Fruit fly (Drosophila melanogaster) whole organism, adult: ENCODE measurements around the gene sra.

ENCODE experiments used
- CG11617 ChIP-seq: fragments of 200-800 bp; sonication (Bioruptor generic); optimal IDR thresholded peaks from 2 replicates; lab custom pipeline; 2017; ENCODE audit warnings: mild to moderate bottlenecking, missing biosample characterization, missing genetic modification reagents, missing genetic modification characterization
- CG12768 ChIP-seq: fragments of 200-800 bp; sonication (Bioruptor generic); optimal IDR thresholded peaks from 2 replicates; lab custom pipeline; 2017; ENCODE audit warnings: missing biosample characterization, missing genetic modification characterization, mild to moderate bottlenecking, moderate library complexity, missing genetic modification reagents
- CG14711 ChIP-seq: fragments of 200-800 bp; sonication (Bioruptor generic); optimal IDR thresholded peaks from 2 replicates; lab custom pipeline; 2018; ENCODE audit warnings: missing biosample characterization, mild to moderate bottlenecking, missing genetic modification characterization, moderate library complexity
- CG1620 ChIP-seq: fragments of 200-800 bp; sonication (Bioruptor generic); optimal IDR thresholded peaks from 2 replicates; lab custom pipeline; 2016; ENCODE audit warnings: missing biosample characterization, missing genetic modification characterization
- CG33017 ChIP-seq: fragments of 200-800 bp; sonication (Bioruptor generic); optimal IDR thresholded peaks from 2 replicates; lab custom pipeline; 2018; ENCODE audit warnings: missing biosample characterization, mild to moderate bottlenecking, missing genetic modification characterization, moderate library complexity
- CG5204 ChIP-seq: fragments of 200-800 bp; sonication (Bioruptor generic); optimal IDR thresholded peaks from 2 replicates; lab custom pipeline; 2016; ENCODE audit warnings: missing biosample characterization, missing genetic modification characterization
- CG7045 ChIP-seq: fragments of 200-800 bp; sonication (Bioruptor generic); optimal IDR thresholded peaks from 2 replicates; lab custom pipeline; 2017; ENCODE audit warnings: missing biosample characterization, mild to moderate bottlenecking, missing genetic modification characterization
- CG7101 ChIP-seq: fragments of 200-800 bp; sonication (Bioruptor generic); optimal IDR thresholded peaks from 2 replicates; lab custom pipeline; 2018; ENCODE audit warnings: missing biosample characterization, mild to moderate bottlenecking, missing genetic modification characterization, moderate library complexity
- Clk ChIP-seq: fragments of 200-800 bp; sonication (Bioruptor generic); optimal IDR thresholded peaks from 2 replicates; lab custom pipeline; 2017; ENCODE audit warnings: missing biosample characterization, missing genetic modification characterization
- Crg-1 ChIP-seq: fragments of 200-800 bp; sonication (Bioruptor generic); optimal IDR thresholded peaks from 2 replicates; lab custom pipeline; 2016; ENCODE audit warnings: missing biosample characterization, missing genetic modification characterization
- Hr96 ChIP-seq: fragments of 200-800 bp; sonication (Bioruptor generic); optimal IDR thresholded peaks from 2 replicates; lab custom pipeline; 2016; ENCODE audit warnings: missing biosample characterization, missing genetic modification characterization
- Mnt ChIP-seq: fragments of 200-800 bp; sonication (Bioruptor generic); optimal IDR thresholded peaks from 2 replicates; lab custom pipeline; 2016; ENCODE audit warnings: missing biosample characterization, mild to moderate bottlenecking, missing genetic modification characterization
- bab1 ChIP-seq: fragments of 200-800 bp; sonication (Bioruptor generic); optimal IDR thresholded peaks from 3 replicates; lab custom pipeline; 2019; ENCODE audit warnings: missing biosample characterization, mild to moderate bottlenecking, missing genetic modification characterization, moderate library complexity
- cic ChIP-seq: fragments of 200-800 bp; sonication (Bioruptor generic); optimal IDR thresholded peaks from 2 replicates; lab custom pipeline; 2017; ENCODE audit warnings: missing biosample characterization, mild to moderate bottlenecking, missing genetic modification characterization, moderate library complexity
- cnc ChIP-seq, 2 experiments: fragments of >200 bp; optimal IDR thresholded peaks; 2 replicates each; lab custom pipeline; 2017
- kay ChIP-seq: fragments of 200-800 bp; sonication (Bioruptor generic); peaks from one replicate; lab custom pipeline; 2016; ENCODE audit warnings: missing biosample characterization, missing genetic modification characterization, borderline replicate concordance
- ovo ChIP-seq: fragments of 200-800 bp; sonication (Bioruptor generic); optimal IDR thresholded peaks from 2 replicates; lab custom pipeline; 2016; ENCODE audit warnings: missing biosample characterization, missing genetic modification characterization
- pad ChIP-seq: fragments of 200-800 bp; sonication (Bioruptor generic); optimal IDR thresholded peaks from 3 replicates; lab custom pipeline; 2017; ENCODE audit warnings: missing biosample characterization, missing genetic modification characterization, mild to moderate bottlenecking, moderate library complexity, missing genetic modification reagents
- tj ChIP-seq: fragments of 200-800 bp; sonication (Bioruptor generic); optimal IDR thresholded peaks from 3 replicates; lab custom pipeline; 2017; ENCODE audit warnings: missing biosample characterization, mild to moderate bottlenecking, missing genetic modification characterization, moderate library complexity
- toe ChIP-seq: fragments of 200-800 bp; sonication (Bioruptor generic); optimal IDR thresholded peaks from 2 replicates; lab custom pipeline; 2016; ENCODE audit warnings: missing biosample characterization, missing genetic modification characterization

Gene sra

dm6 chr3R:16171747-16172146 lies 15.1 kb upstream of the sra start, which contains the start of gene CG8925:
CG8925 (plus strand) TSS chr3R:16171991.
- TF ChIP-seq Crg-1 (GFP tag; lab: Kevin White, UChicago) = no peak
- TF ChIP-seq CG11617 (GFP tag; lab: Kevin White, UChicago) = no peak
- no peak for TF ChIP-seq Hr96 (GFP tag; lab: Kevin White, UChicago)
- no peak for TF ChIP-seq CG7101
- no peak for TF ChIP-seq pad
- no peak for TF ChIP-seq CG7045 (GFP tag; lab: Kevin White, UChicago)
- no peak for TF ChIP-seq toe (GFP tag; lab: Kevin White, UChicago)
- TF ChIP-seq Mnt (GFP tag; lab: Kevin White, UChicago) = no peak
- no peak for TF ChIP-seq CG14711 (tag; lab: Kevin White, UChicago)
- no peak for TF ChIP-seq CG5204
- no peak for TF ChIP-seq CG33017
- TF ChIP-seq bab1 (GFP tag; lab: Kevin White, UChicago) = no peak
- no peak for TF ChIP-seq Clk (GFP tag; lab: Kevin White, UChicago)
- no peak for TF ChIP-seq cic
- no peak for TF ChIP-seq ovo (GFP tag; lab: Kevin White, UChicago)
- no peak for TF ChIP-seq tj
- no peak for TF ChIP-seq CG1620
- no peak for TF ChIP-seq CG12768 (GFP tag; lab: Kevin White, UChicago)

- TF ChIP-seq ovo (GFP tag; lab: Kevin White, UChicago) = no peak
- TF ChIP-seq Mnt (GFP tag; lab: Kevin White, UChicago) = no peak
- no peak for TF ChIP-seq Crg-1 (GFP tag; lab: Kevin White, UChicago)
- no peak for TF ChIP-seq toe (GFP tag; lab: Kevin White, UChicago)
- TF ChIP-seq CG7045 (GFP tag; lab: Kevin White, UChicago) = no peak
- no peak for TF ChIP-seq CG5204
These were observed 13.3 kb upstream of the sra start for dm6 chr3R:16173500-16173899.

dm6 chr3R:16176526-16176925 lies 10.3 kb upstream of the sra start:
- TF ChIP-seq CG33017 = no peak
- TF ChIP-seq tj = no peak
- no peak for TF ChIP-seq pad
- TF ChIP-seq CG1620 = no peak
- TF ChIP-seq toe (GFP tag; lab: Kevin White, UChicago) = no peak
- no peak for TF ChIP-seq CG14711 (tag; lab: Kevin White, UChicago)
- TF ChIP-seq Mnt (GFP tag; lab: Kevin White, UChicago) = no peak
- TF ChIP-seq CG11617 (GFP tag; lab: Kevin White, UChicago) = no peak
- TF ChIP-seq CG7045 (GFP tag; lab: Kevin White, UChicago) = no peak
- no peak for TF ChIP-seq CG12768 (GFP tag; lab: Kevin White, UChicago)

- TF ChIP-seq CG1620 (no peak), CG11617 (GFP tag; lab: Kevin White, UChicago) (no peak), ovo (GFP tag; lab: Kevin White, UChicago) (no peak), CG7045 (GFP tag; lab: Kevin White, UChicago) (no peak), kay (GFP tag; lab: Kevin White, UChicago) (no peak), Crg-1 (GFP tag; lab: Kevin White, UChicago) (no peak), CG33017 (no peak), CG5204 (no peak), CG7101 (no peak), Hr96 (GFP tag; lab: Kevin White, UChicago) (no peak), tj (no peak), cic (no peak), Mnt (GFP tag; lab: Kevin White, UChicago) (no peak), cnc (optimal IDR thresholded peaks at IDR 0.05; lab: Kevin White, UChicago) (no peak), toe (GFP tag; lab: Kevin White, UChicago) (no peak), bab1 (GFP tag; lab: Kevin White, UChicago) (no peak), Clk (GFP tag; lab: Kevin White, UChicago) (no peak), CG14711 (tag; lab: Kevin White, UChicago) (no peak), CG12768 (GFP tag; lab: Kevin White, UChicago) (no peak), pad (no peak)
These were observed 6.2 kb upstream of the sra start, which contains the start of gene CG8927 for dm6 chr3R:16180476-16181070. CG8927 (plus strand) TSS chr3R:16181020.

- TF ChIP-seq ovo (GFP tag; lab: Kevin White, UChicago) = no peak
- TF ChIP-seq toe (GFP tag; lab: Kevin White, UChicago) = no peak
- TF ChIP-seq tj = no peak
- no peak for TF ChIP-seq CG7045 (GFP tag; lab: Kevin White, UChicago)
- TF ChIP-seq Clk (GFP tag; lab: Kevin White, UChicago) = no peak
- TF ChIP-seq Hr96 (GFP tag; lab: Kevin White, UChicago) = no peak
- no peak for TF ChIP-seq CG33017
- TF ChIP-seq CG1620 = no peak
- TF ChIP-seq cic = no peak
- TF ChIP-seq CG12768 (GFP tag; lab: Kevin White, UChicago) = no peak
- no peak for TF ChIP-seq CG7101
- no peak for TF ChIP-seq CG11617 (GFP tag; lab: Kevin White, UChicago)
- no peak for TF ChIP-seq Mnt (GFP tag; lab: Kevin White, UChicago)
- no peak for TF ChIP-seq kay (GFP tag; lab: Kevin White, UChicago)
- TF ChIP-seq CG14711 (tag; lab: Kevin White, UChicago) = no peak
- no peak for TF ChIP-seq cnc (optimal IDR thresholded peaks at IDR 0.05; lab: Kevin White, UChicago)
- TF ChIP-seq Crg-1 (GFP tag; lab: Kevin White, UChicago) = no peak
These were observed 4.4 kb upstream of the sra start for dm6 chr3R:16182269-16182875.

- TF ChIP-seq CG11617 (GFP tag; lab: Kevin White, UChicago) = no peak
- no peak for TF ChIP-seq bab1 (GFP tag; lab: Kevin White, UChicago)
- no peak for TF ChIP-seq pad
- TF ChIP-seq Hr96 (GFP tag; lab: Kevin White, UChicago) = no peak
- TF ChIP-seq CG12768 (GFP tag; lab: Kevin White, UChicago) = no peak
These were observed 938 bp downstream of the sra start for dm6 chr3R:16187737-16188136.
